Worm (Caenorhabditis elegans) whole organism, L3 larva: Measurements from ENCODE around the gene T13C5.7.

Experiments
- egl-27 ChIP-seq: sonication (generic microtip); optimal IDR thresholded peaks from 4 replicates; lab custom pipeline; 2017; ENCODE audit warnings: missing biosample characterization, missing genetic modification reagents, missing genetic modification characterization
- lin-39 ChIP-seq: fragments of 150-350 bp; optimal IDR thresholded peaks from 2 replicates; lab custom pipeline; 2018; ENCODE audit warnings: missing biosample characterization, missing genetic modification reagents, missing genetic modification characterization
- nhr-12 ChIP-seq: fragments of 150-350 bp; optimal IDR thresholded peaks from 2 replicates; lab custom pipeline; 2014; ENCODE audit warnings: missing biosample characterization, missing genetic modification characterization
- nhr-25 ChIP-seq: sonication (generic microtip); optimal IDR thresholded peaks from 2 replicates; lab custom pipeline; 2017; ENCODE audit warnings: missing biosample characterization, missing genetic modification characterization
- nhr-76 ChIP-seq: fragments of 150-350 bp; sonication (generic microtip); optimal IDR thresholded peaks from 5 replicates; lab custom pipeline; 2014; ENCODE audit warnings: missing biosample characterization, missing genetic modification characterization
- unc-62 ChIP-seq: fragments of 150-350 bp; sonication (generic microtip); optimal IDR thresholded peaks from 4 replicates; lab custom pipeline; 2014; ENCODE audit warnings: missing biosample characterization, missing genetic modification reagents, missing genetic modification characterization

ce11 chrX:6203315-6203714 is 22.9 kb downstream of the T13C5.7 start:
- TF ChIP-seq unc-62 (GFP tag; lab: Kevin White, UChicago), result no peak
- no peak for TF ChIP-seq nhr-76
- TF ChIP-seq nhr-12 (tag; lab: Kevin White, UChicago), result no peak
- TF ChIP-seq nhr-25 (tag; lab: Kevin White, UChicago), result no peak
- TF ChIP-seq lin-39 (tag; lab: Kevin White, UChicago), result no peak
- no peak for TF ChIP-seq egl-27 (tag; lab: Kevin White, UChicago)
